Fruit fly (Drosophila melanogaster) whole organism, embryonic: ENCODE measurements around the gene loj.

Experiments used
- Antp ChIP-seq: fragments of 200-800 bp; sonication (Bioruptor generic); optimal IDR thresholded peaks from 3 replicates; lab custom pipeline; 2016; ENCODE audit warnings: missing biosample characterization, missing genetic modification characterization
- BtbVII ChIP-seq: fragments of 200-800 bp; sonication (Bioruptor generic); optimal IDR thresholded peaks from 3 replicates; lab custom pipeline; 2017; ENCODE audit warnings: missing biosample characterization, mild to moderate bottlenecking, missing genetic modification characterization
- CG10565 ChIP-seq: fragments of 200-800 bp; sonication (Bioruptor generic); optimal IDR thresholded peaks from 3 replicates; lab custom pipeline; 2016; ENCODE audit warnings: missing biosample characterization, mild to moderate bottlenecking, missing genetic modification characterization
- CG11093 ChIP-seq: fragments of 200-800 bp; sonication (Bioruptor generic); IDR thresholded peaks from 3 replicates; pipeline ENCODE4 v1.3.6; 2022; ENCODE audit warnings: missing biosample characterization, missing genetic modification characterization
- CG15601 ChIP-seq: fragments of 200-800 bp; sonication (Bioruptor generic); optimal IDR thresholded peaks from 3 replicates; lab custom pipeline; 2019; ENCODE audit warnings: missing biosample characterization, mild to moderate bottlenecking, missing genetic modification characterization, moderate library complexity
- CG1647 ChIP-seq: fragments of 200-800 bp; sonication (Bioruptor generic); optimal IDR thresholded peaks from 3 replicates; lab custom pipeline; 2016; ENCODE audit warnings: missing biosample characterization, missing genetic modification characterization
- CG17568 ChIP-seq: fragments of 200-800 bp; sonication (Bioruptor generic); optimal IDR thresholded peaks from 2 replicates; lab custom pipeline; 2018; ENCODE audit warnings: missing biosample characterization, mild to moderate bottlenecking, missing genetic modification characterization, moderate library complexity
- CG3281 ChIP-seq: fragments of 200-800 bp; sonication (Bioruptor generic); optimal IDR thresholded peaks from 3 replicates; lab custom pipeline; 2017; ENCODE audit warnings: missing biosample characterization, mild to moderate bottlenecking, missing genetic modification characterization
- CG3726 ChIP-seq: fragments of 200-800 bp; sonication (Bioruptor generic); IDR thresholded peaks from 3 replicates; pipeline ENCODE4, ENCODE4 v1.3.6; 2022; ENCODE audit warnings: missing biosample characterization, missing genetic modification characterization
- CG4707 ChIP-seq: fragments of 200-800 bp; sonication (Bioruptor generic); optimal IDR thresholded peaks from 2 replicates; lab custom pipeline; 2018; ENCODE audit warnings: missing biosample characterization, mild to moderate bottlenecking, missing genetic modification characterization, moderate library complexity
- CG4730 ChIP-seq: fragments of 200-800 bp; sonication (Bioruptor generic); IDR thresholded peaks from 2 replicates; pipeline ENCODE4 v1.3.6; 2022; ENCODE audit warnings: missing biosample characterization, missing genetic modification characterization
- CG6854 ChIP-seq: fragments of 200-800 bp; sonication (Bioruptor generic); optimal IDR thresholded peaks from 3 replicates; lab custom pipeline; 2017; ENCODE audit warnings: missing biosample characterization, mild to moderate bottlenecking, missing genetic modification characterization
- CG8944 ChIP-seq: fragments of 200-800 bp; sonication (Bioruptor generic); optimal IDR thresholded peaks from 3 replicates; lab custom pipeline; 2016; ENCODE audit warnings: missing biosample characterization, missing genetic modification characterization
- Dip3 ChIP-seq: fragments of 200-800 bp; sonication (Bioruptor generic); optimal IDR thresholded peaks from 3 replicates; lab custom pipeline; 2016; ENCODE audit warnings: missing biosample characterization, missing genetic modification characterization
- Doc3 ChIP-seq: fragments of 200-800 bp; sonication (Bioruptor generic); IDR thresholded peaks from 3 replicates; pipeline ENCODE4 v1.3.6; 2022; ENCODE audit warnings: missing biosample characterization, missing genetic modification characterization; ENCODE audit not compliant: partially characterized antibody
- Elba2 ChIP-seq: fragments of 200-800 bp; sonication (Bioruptor generic); optimal IDR thresholded peaks from 3 replicates; lab custom pipeline; 2016; ENCODE audit warnings: missing biosample characterization, missing genetic modification characterization
- Fer1 ChIP-seq: fragments of 200-800 bp; sonication (Bioruptor generic); optimal IDR thresholded peaks from 2 replicates; lab custom pipeline; 2017; ENCODE audit warnings: missing biosample characterization, mild to moderate bottlenecking, missing genetic modification characterization
- HLH4C ChIP-seq: fragments of 200-800 bp; sonication (Bioruptor generic); IDR thresholded peaks from 3 replicates; pipeline ENCODE4 v1.3.6; 2022; ENCODE audit warnings: missing biosample characterization, missing genetic modification characterization; ENCODE audit not compliant: partially characterized antibody
- HmgZ ChIP-seq: fragments of 200-800 bp; sonication (Bioruptor generic); optimal IDR thresholded peaks from 2 replicates; lab custom pipeline; 2018; ENCODE audit warnings: missing biosample characterization, mild to moderate bottlenecking, missing genetic modification characterization
- Hr78 ChIP-seq, 2 experiments: fragments of 200-800 bp in 1 of 2; fragments of >200 bp in 1 of 2; sonication (Bioruptor generic) in 1 of 2; optimal IDR thresholded peaks; 2 replicates each; lab custom pipeline; 2017 to 2019; ENCODE audit warnings: missing biosample characterization in 2 of 2, missing genetic modification characterization in 2 of 2, mild to moderate bottlenecking in 1 of 2, moderate library complexity in 1 of 2
- Lhr ChIP-seq: fragments of 200-800 bp; sonication (Bioruptor generic); optimal IDR thresholded peaks from 3 replicates; lab custom pipeline; 2017; ENCODE audit warnings: mild to moderate bottlenecking, missing biosample characterization, missing genetic modification reagents, missing genetic modification characterization
- Ravus ChIP-seq: fragments of 200-800 bp; sonication (Bioruptor generic); IDR thresholded peaks from 2 replicates; pipeline ENCODE4 v1.3.6; 2022; ENCODE audit warnings: missing biosample characterization, missing genetic modification characterization
- Side ChIP-seq: fragments of 200-800 bp; sonication (Bioruptor generic); optimal IDR thresholded peaks from 2 replicates; lab custom pipeline; 2016; ENCODE audit warnings: missing biosample characterization, missing genetic modification characterization
- Sin3A ChIP-seq: fragments of >200 bp; optimal IDR thresholded peaks from 2 replicates; lab custom pipeline; 2018
- Trl ChIP-seq, 3 experiments: fragments of >200 bp in 2 of 3; fragments of 200-800 bp in 1 of 3; sonication (Bioruptor generic) in 1 of 3; optimal IDR thresholded peaks; 2 replicates in 1 of 3; 3 replicates in 2 of 3; lab custom pipeline; 2016 to 2017; ENCODE audit warnings: missing biosample characterization in 1 of 3, missing genetic modification characterization in 1 of 3
- abd-A ChIP-seq: fragments of 200-800 bp; sonication (Bioruptor generic); optimal IDR thresholded peaks from 3 replicates; lab custom pipeline; 2019; ENCODE audit warnings: missing biosample characterization, mild to moderate bottlenecking, missing genetic modification characterization, moderate library complexity
- bowl ChIP-seq: fragments of 200-800 bp; sonication (Bioruptor generic); IDR thresholded peaks from 2 replicates; pipeline ENCODE4 v1.3.6; 2022; ENCODE audit warnings: missing biosample characterization, missing genetic modification characterization
- cas ChIP-seq: fragments of 200-800 bp; sonication (Bioruptor generic); IDR thresholded peaks from 2 replicates; pipeline ENCODE4 v1.3.6; 2022; ENCODE audit warnings: missing biosample characterization, missing genetic modification characterization
- cwo ChIP-seq: fragments of 200-800 bp; sonication (Bioruptor generic); optimal IDR thresholded peaks from 3 replicates; lab custom pipeline; 2017; ENCODE audit warnings: missing biosample characterization, missing genetic modification characterization, mild to moderate bottlenecking, moderate library complexity, missing genetic modification reagents
- dimm ChIP-seq: fragments of 200-800 bp; sonication (Bioruptor generic); IDR thresholded peaks from 2 replicates; pipeline ENCODE4 v1.3.6; 2022; ENCODE audit warnings: missing biosample characterization, missing genetic modification characterization
- dysf ChIP-seq: fragments of 200-800 bp; sonication (Bioruptor generic); IDR thresholded peaks from 3 replicates; pipeline ENCODE4 v1.3.6; 2022; ENCODE audit warnings: missing biosample characterization, missing genetic modification characterization
- emc ChIP-seq: fragments of 200-800 bp; sonication (Bioruptor generic); optimal IDR thresholded peaks from 2 replicates; lab custom pipeline; 2016; ENCODE audit warnings: missing biosample characterization, missing genetic modification characterization
- exex ChIP-seq: fragments of 200-800 bp; sonication (Bioruptor generic); optimal IDR thresholded peaks from 4 replicates; lab custom pipeline; 2018; ENCODE audit warnings: missing biosample characterization, mild to moderate bottlenecking, missing genetic modification characterization, moderate library complexity
- fd96Cb ChIP-seq: fragments of 200-800 bp; sonication (Bioruptor generic); optimal IDR thresholded peaks from 2 replicates; lab custom pipeline; 2018; ENCODE audit warnings: missing biosample characterization, mild to moderate bottlenecking, missing genetic modification characterization, moderate library complexity
- grau ChIP-seq: fragments of 200-800 bp; optimal IDR thresholded peaks from 3 replicates; lab custom pipeline; 2019; ENCODE audit warnings: missing biosample characterization, mild to moderate bottlenecking, missing genetic modification characterization, moderate library complexity
- knrl ChIP-seq: fragments of 200-800 bp; sonication (Bioruptor generic); IDR thresholded peaks from 3 replicates; pipeline ENCODE4 v1.3.6; 2022; ENCODE audit warnings: missing biosample characterization, missing genetic modification characterization; ENCODE audit not compliant: partially characterized antibody
- lmd ChIP-seq: fragments of 200-800 bp; sonication (Bioruptor generic); IDR thresholded peaks from 2 replicates; pipeline ENCODE4 v1.3.6; 2022; ENCODE audit warnings: missing biosample characterization, missing genetic modification characterization
- nom ChIP-seq: fragments of 200-800 bp; sonication (Bioruptor generic); optimal IDR thresholded peaks from 2 replicates; lab custom pipeline; 2017; ENCODE audit warnings: missing biosample characterization, missing genetic modification characterization, mild to moderate bottlenecking, moderate library complexity, missing genetic modification reagents
- pho ChIP-seq: fragments of 200-800 bp; sonication (Bioruptor generic); optimal IDR thresholded peaks from 2 replicates; lab custom pipeline; 2016; ENCODE audit warnings: missing biosample characterization, missing genetic modification characterization
- pita ChIP-seq: fragments of 200-800 bp; sonication (Bioruptor generic); optimal IDR thresholded peaks from 2 replicates; lab custom pipeline; 2017; ENCODE audit warnings: missing biosample characterization, mild to moderate bottlenecking, missing genetic modification characterization
- prd ChIP-seq, 3 experiments: fragments of >200 bp in 2 of 3; fragments of 200-800 bp in 1 of 3; sonication (Bioruptor generic) in 1 of 3; optimal IDR thresholded peaks in 2 of 3; IDR thresholded peaks in 1 of 3; 2 replicates in 2 of 3; 3 replicates in 1 of 3; pipeline versions ENCODE4 v1.3.6 to Lab custom; 2017 to 2022; ENCODE audit warnings: missing biosample characterization in 1 of 3, missing genetic modification characterization in 1 of 3
- psq ChIP-seq: fragments of 200-800 bp; sonication (Bioruptor generic); optimal IDR thresholded peaks from 2 replicates; lab custom pipeline; 2017; ENCODE audit warnings: missing biosample characterization, missing genetic modification characterization
- pzg ChIP-seq: fragments of 200-800 bp; sonication (Bioruptor generic); optimal IDR thresholded peaks from 3 replicates; lab custom pipeline; 2018; ENCODE audit warnings: missing biosample characterization, mild to moderate bottlenecking, missing genetic modification characterization, moderate library complexity
- ranshi ChIP-seq: fragments of 200-800 bp; sonication (Bioruptor generic); IDR thresholded peaks from 2 replicates; pipeline ENCODE4 v1.3.6; 2022; ENCODE audit warnings: missing biosample characterization, missing genetic modification characterization
- repo ChIP-seq: fragments of 200-800 bp; sonication (Bioruptor generic); optimal IDR thresholded peaks from 2 replicates; lab custom pipeline; 2016; ENCODE audit warnings: missing biosample characterization, missing genetic modification characterization
- sc ChIP-seq, 3 experiments: fragments of >200 bp in 2 of 3; fragments of 200-800 bp in 1 of 3; sonication (Bioruptor generic) in 1 of 3; optimal IDR thresholded peaks; 2 replicates in 2 of 3; 3 replicates in 1 of 3; lab custom pipeline; 2017; ENCODE audit warnings: mild to moderate bottlenecking in 1 of 3, missing biosample characterization in 1 of 3, missing genetic modification characterization in 1 of 3, missing genetic modification reagents in 1 of 3
- scrt ChIP-seq: fragments of 200-800 bp; sonication (Bioruptor generic); optimal IDR thresholded peaks from 2 replicates; lab custom pipeline; 2018; ENCODE audit warnings: missing biosample characterization, mild to moderate bottlenecking, missing genetic modification characterization, moderate library complexity
- sens ChIP-seq: fragments of 200-800 bp; sonication (Bioruptor generic); peaks from one replicate; lab custom pipeline; 2016; ENCODE audit warnings: missing biosample characterization, missing genetic modification characterization
- so ChIP-seq: fragments of 200-800 bp; sonication (Bioruptor generic); IDR thresholded peaks from 3 replicates; pipeline ENCODE4 v1.3.6; 2022; ENCODE audit warnings: missing biosample characterization, missing genetic modification characterization

Gene loj

dm6 chr3L:6059062-6059708, 35.6 kb upstream of the loj start, which contains the start of gene CG6592 (continued):
- no peak for TF ChIP-seq Trl (optimal IDR thresholded peaks at IDR 0.05; lab: Kevin White, UChicago)
- no peak for TF ChIP-seq Trl (GFP tag; optimal IDR thresholded peaks at IDR 0.05; lab: Kevin White, UChicago)
- TF ChIP-seq Elba2: peak; percentile 65
- no peak for TF ChIP-seq dysf (GFP tag; lab: Robert Waterston, UW)
- TF ChIP-seq so (GFP tag; lab: Robert Waterston, UW): 0 out of 3 replicates have a peak, but pooled peaks have one; percentile 25
- no peak for TF ChIP-seq CG15601
- TF ChIP-seq prd (optimal IDR thresholded peaks at IDR 0.05; lab: Kevin White, UChicago): no peak
- peak; percentile 76 for TF ChIP-seq prd (GFP tag; IDR thresholded peaks at IDR 0.05; lab: Robert Waterston, UW)
- no peak for TF ChIP-seq cwo (GFP tag; lab: Kevin White, UChicago)
- TF ChIP-seq Side (GFP tag; lab: Kevin White, UChicago): no peak
- TF ChIP-seq CG8944 (GFP tag; lab: Kevin White, UChicago): no peak
- TF ChIP-seq CG4730 (GFP tag; lab: Robert Waterston, UW): no peak
- no peak for TF ChIP-seq fd96Cb
- TF ChIP-seq CG4707 (GFP tag; lab: Kevin White, UChicago): no peak
- TF ChIP-seq HLH4C (GFP tag; lab: Robert Waterston, UW): no peak
- TF ChIP-seq CG1647 (GFP tag; lab: Kevin White, UChicago): no peak
- TF ChIP-seq HmgZ (tag; lab: Kevin White, UChicago): no peak
- TF ChIP-seq sens (GFP tag; lab: Kevin White, UChicago): peak; percentile 80
- TF ChIP-seq knrl (GFP tag; lab: Robert Waterston, UW): peak; percentile 38; the same call in 1 of the 3 replicates
- no peak for TF ChIP-seq repo (GFP tag; lab: Kevin White, UChicago)
- TF ChIP-seq scrt (GFP tag; lab: Kevin White, UChicago): no peak
- TF ChIP-seq CG3726 (GFP tag; lab: Robert Waterston, UW): no peak
- no peak for TF ChIP-seq cas (GFP tag; lab: Robert Waterston, UW)
- TF ChIP-seq CG11093 (GFP tag; lab: Robert Waterston, UW): no peak
- TF ChIP-seq exex (tag; lab: Kevin White, UChicago): no peak
- TF ChIP-seq pho: no peak
- no peak for TF ChIP-seq pita
- TF ChIP-seq CG10565: no peak
- TF ChIP-seq abd-A (tag; lab: Kevin White, UChicago): no peak
- no peak for TF ChIP-seq ranshi (GFP tag; lab: Robert Waterston, UW)
- TF ChIP-seq Fer1 (GFP tag; lab: Kevin White, UChicago): no peak
- TF ChIP-seq emc (GFP tag; lab: Kevin White, UChicago): no peak
- no peak for TF ChIP-seq bowl
- no peak for TF ChIP-seq Dip3 (GFP tag; lab: Kevin White, UChicago)
- no peak for TF ChIP-seq nom (GFP tag; lab: Kevin White, UChicago)
- TF ChIP-seq Ravus (GFP tag; lab: Robert Waterston, UW): no peak
- no peak for TF ChIP-seq Sin3A
- TF ChIP-seq Doc3 (GFP tag; lab: Robert Waterston, UW): no peak
- TF ChIP-seq CG17568 (GFP tag; lab: Kevin White, UChicago): peak; percentile 24
- no peak for TF ChIP-seq dimm (GFP tag; lab: Robert Waterston, UW)
- no peak for TF ChIP-seq pzg (GFP tag; lab: Kevin White, UChicago)
- TF ChIP-seq sc (optimal IDR thresholded peaks at IDR 0.05; lab: Kevin White, UChicago): no peak
- peak; percentile 39 for TF ChIP-seq sc (GFP tag; optimal IDR thresholded peaks at IDR 0.05; lab: Kevin White, UChicago)
- TF ChIP-seq lmd (GFP tag; lab: Robert Waterston, UW): no peak; the same call in 1 of the 2 replicates
- no peak for TF ChIP-seq grau
- TF ChIP-seq CG6854 (GFP tag; lab: Kevin White, UChicago): no peak
- no peak for TF ChIP-seq BtbVII (GFP tag; lab: Kevin White, UChicago)
- no peak for TF ChIP-seq CG3281 (GFP tag; lab: Kevin White, UChicago)
- no peak for TF ChIP-seq Hr78 (GFP tag; optimal IDR thresholded peaks at IDR 0.05; lab: Kevin White, UChicago)
- no peak for TF ChIP-seq psq (GFP tag; lab: Kevin White, UChicago)
- TF ChIP-seq Antp (GFP tag; lab: Kevin White, UChicago): no peak
- TF ChIP-seq Lhr (GFP tag; lab: Kevin White, UChicago): peak; percentile 40
